Fruit fly (Drosophila melanogaster): ENCODE results near the gene CG3598.

dm6 chrX:2946794-2947193 is 10.0 kb downstream of the CG3598 start, which contains the start of gene CG17959:
- TF ChIP-seq psq (optimal IDR thresholded peaks at IDR 0.05) (no peak), ttk (optimal IDR thresholded peaks at IDR 0.05) (no peak), Myc (optimal IDR thresholded peaks at IDR 0.05) (no peak), Sin3A (optimal IDR thresholded peaks at IDR 0.05) (no peak), insv (optimal IDR thresholded peaks at IDR 0.05) (no peak), h (optimal IDR thresholded peaks at IDR 0.05) (no peak)
